Worm (Caenorhabditis elegans) whole organism, L3 larva: ENCODE results near the gene T07D4.2.
A peak's percentile ranks its signal among the peaks of the same experiment; 100 is the strongest.

Experiments used
- R02D3.7 ChIP-seq: fragments of 150-350 bp; optimal IDR thresholded peaks from 2 replicates; lab custom pipeline; 2014; ENCODE audit warnings: missing biosample characterization, missing genetic modification characterization
- ZK546.5 ChIP-seq: sonication (generic microtip); optimal IDR thresholded peaks from 2 replicates; lab custom pipeline; 2017; ENCODE audit warnings: missing biosample characterization, missing genetic modification characterization
- ama-1 ChIP-seq: fragments of 150-350 bp; optimal IDR thresholded peaks from 2 replicates; lab custom pipeline; 2018
- ceh-16 ChIP-seq: sonication (generic microtip); optimal IDR thresholded peaks from 2 replicates; lab custom pipeline; 2017; ENCODE audit warnings: missing biosample characterization, missing genetic modification characterization
- ceh-28 ChIP-seq: fragments of 150-350 bp; optimal IDR thresholded peaks from 2 replicates; lab custom pipeline; 2014; ENCODE audit warnings: missing biosample characterization, missing genetic modification reagents, missing genetic modification characterization
- ceh-82 ChIP-seq: fragments of 150-350 bp; optimal IDR thresholded peaks from 2 replicates; lab custom pipeline; 2014; ENCODE audit warnings: missing biosample characterization, missing genetic modification characterization
- daf-12 ChIP-seq: fragments of 150-350 bp; optimal IDR thresholded peaks from 2 replicates; lab custom pipeline; 2014; ENCODE audit warnings: missing biosample characterization, missing genetic modification reagents, missing genetic modification characterization
- egl-27 ChIP-seq: sonication (generic microtip); optimal IDR thresholded peaks from 4 replicates; lab custom pipeline; 2017; ENCODE audit warnings: missing biosample characterization, missing genetic modification reagents, missing genetic modification characterization
- egl-5 ChIP-seq: fragments of 150-350 bp; optimal IDR thresholded peaks from 2 replicates; lab custom pipeline; 2017; ENCODE audit warnings: missing biosample characterization, missing genetic modification reagents, missing genetic modification characterization, inconsistent platforms
- elt-1 ChIP-seq: fragments of 150-350 bp; optimal IDR thresholded peaks from 2 replicates; lab custom pipeline; 2014; ENCODE audit warnings: missing biosample characterization, missing genetic modification characterization
- elt-2 ChIP-seq: sonication (generic microtip); optimal IDR thresholded peaks from 2 replicates; lab custom pipeline; 2016; ENCODE audit warnings: missing genetic modification reagents, mild to moderate bottlenecking, missing genetic modification characterization, missing compliant biosample characterization
- eor-1 ChIP-seq, 2 experiments: fragments of 150-350 bp; optimal IDR thresholded peaks; 2 replicates each; lab custom pipeline; 2014 to 2018; ENCODE audit warnings: missing biosample characterization in 2 of 2, missing genetic modification characterization in 2 of 2
- fkh-10 ChIP-seq: sonication (generic microtip); optimal IDR thresholded peaks from 2 replicates; lab custom pipeline; 2017; ENCODE audit warnings: missing biosample characterization, missing genetic modification reagents, missing genetic modification characterization
- fkh-2 ChIP-seq: fragments of 150-350 bp; optimal IDR thresholded peaks from 2 replicates; lab custom pipeline; 2014; ENCODE audit warnings: missing biosample characterization, missing genetic modification reagents, missing genetic modification characterization
- hmg-11 ChIP-seq: sonication (generic microtip); optimal IDR thresholded peaks from 2 replicates; lab custom pipeline; 2016; ENCODE audit warnings: missing genetic modification characterization, missing compliant biosample characterization
- jun-1 ChIP-seq: fragments of 150-350 bp; optimal IDR thresholded peaks from 2 replicates; lab custom pipeline; 2014; ENCODE audit warnings: missing biosample characterization, missing genetic modification reagents, missing genetic modification characterization
- lin-39 ChIP-seq: fragments of 150-350 bp; optimal IDR thresholded peaks from 2 replicates; lab custom pipeline; 2018; ENCODE audit warnings: missing biosample characterization, missing genetic modification reagents, missing genetic modification characterization
- lsy-12 ChIP-seq: sonication (generic microtip); optimal IDR thresholded peaks from 2 replicates; lab custom pipeline; 2016; ENCODE audit warnings: mild to moderate bottlenecking, missing genetic modification characterization, missing compliant biosample characterization
- mdl-1 ChIP-seq: fragments of 150-350 bp; optimal IDR thresholded peaks from 2 replicates; lab custom pipeline; 2014; ENCODE audit warnings: missing biosample characterization, missing genetic modification characterization
- mml-1 ChIP-seq: fragments of 150-350 bp; sonication (generic microtip); optimal IDR thresholded peaks from 3 replicates; lab custom pipeline; 2014; ENCODE audit warnings: missing biosample characterization, missing genetic modification characterization
- nfya-1 ChIP-seq: sonication (generic microtip); optimal IDR thresholded peaks from 2 replicates; lab custom pipeline; 2017; ENCODE audit warnings: missing genetic modification characterization, mild to moderate bottlenecking, missing compliant biosample characterization, antibody characterized with exemption, moderate library complexity; ENCODE audit not compliant: insufficient read depth
- nhr-11 ChIP-seq: fragments of 150-350 bp; optimal IDR thresholded peaks from 2 replicates; lab custom pipeline; 2014; ENCODE audit warnings: missing biosample characterization, missing genetic modification characterization
- nhr-12 ChIP-seq: fragments of 150-350 bp; optimal IDR thresholded peaks from 2 replicates; lab custom pipeline; 2014; ENCODE audit warnings: missing biosample characterization, missing genetic modification characterization
- nhr-23 ChIP-seq: fragments of 150-350 bp; optimal IDR thresholded peaks from 2 replicates; lab custom pipeline; 2014; ENCODE audit warnings: missing biosample characterization, missing genetic modification reagents, missing genetic modification characterization
- nhr-237 ChIP-seq: fragments of 150-350 bp; optimal IDR thresholded peaks from 2 replicates; lab custom pipeline; 2014; ENCODE audit warnings: missing biosample characterization, missing genetic modification characterization
- nhr-25 ChIP-seq: sonication (generic microtip); optimal IDR thresholded peaks from 2 replicates; lab custom pipeline; 2017; ENCODE audit warnings: missing biosample characterization, missing genetic modification characterization
- nhr-28 ChIP-seq: fragments of 150-350 bp; optimal IDR thresholded peaks from 2 replicates; lab custom pipeline; 2014; ENCODE audit warnings: missing biosample characterization, missing genetic modification characterization
- nhr-43 ChIP-seq: sonication (generic microtip); optimal IDR thresholded peaks from 2 replicates; lab custom pipeline; 2016; ENCODE audit warnings: mild to moderate bottlenecking, missing genetic modification characterization, missing compliant biosample characterization; ENCODE audit not compliant: poor library complexity, severe bottlenecking
- nhr-77 ChIP-seq: fragments of 150-350 bp; optimal IDR thresholded peaks from 2 replicates; lab custom pipeline; 2014; ENCODE audit warnings: missing biosample characterization, missing genetic modification characterization
- pha-4 ChIP-seq: fragments of 150-350 bp; optimal IDR thresholded peaks from 2 replicates; lab custom pipeline; 2014; ENCODE audit warnings: missing biosample characterization, missing genetic modification reagents, missing genetic modification characterization
- pqm-1 ChIP-seq: fragments of 150-350 bp; optimal IDR thresholded peaks from 2 replicates; lab custom pipeline; 2017; ENCODE audit warnings: missing biosample characterization, missing genetic modification characterization, inconsistent platforms
- sea-2 ChIP-seq: fragments of 150-350 bp; sonication (generic microtip); optimal IDR thresholded peaks from 4 replicates; lab custom pipeline; 2014; ENCODE audit warnings: missing biosample characterization, missing genetic modification reagents, missing genetic modification characterization
- snpc-4 ChIP-seq: fragments of 150-350 bp; optimal IDR thresholded peaks from 2 replicates; lab custom pipeline; 2014; ENCODE audit warnings: missing biosample characterization, missing genetic modification characterization
- tbx-2 ChIP-seq: sonication (generic microtip); optimal IDR thresholded peaks from 2 replicates; lab custom pipeline; 2016; ENCODE audit warnings: mild to moderate bottlenecking, missing genetic modification characterization, missing compliant biosample characterization
- unc-62 ChIP-seq: fragments of 150-350 bp; sonication (generic microtip); optimal IDR thresholded peaks from 4 replicates; lab custom pipeline; 2014; ENCODE audit warnings: missing biosample characterization, missing genetic modification reagents, missing genetic modification characterization
- ztf-11 ChIP-seq: fragments of 150-350 bp; optimal IDR thresholded peaks from 2 replicates; lab custom pipeline; 2014; ENCODE audit warnings: missing biosample characterization, missing genetic modification characterization

T07D4.2 gene

ce11 chrII:8829189-8829588 is 44.6 kb downstream of the T07D4.2 start, which contains the start of gene F46C5.2:
Gene F46C5.2 (minus strand): TSS chrII:8829289.
- TF ChIP-seq nhr-11 (tag; lab: Kevin White, UChicago) (no peak), fkh-10 (GFP tag; lab: Kevin White, UChicago) (no peak), lin-39 (tag; lab: Kevin White, UChicago) (no peak), nhr-23 (no peak), nhr-12 (tag; lab: Kevin White, UChicago) (no peak), snpc-4 (tag; lab: Kevin White, UChicago) (no peak), mml-1 (no peak), ceh-82 (tag; lab: Kevin White, UChicago) (no peak), ceh-16 (tag; lab: Kevin White, UChicago) (no peak), pha-4 (no peak), unc-62 (GFP tag; lab: Kevin White, UChicago) (no peak), nhr-77 (tag; lab: Kevin White, UChicago) (no peak), fkh-2 (tag; lab: Kevin White, UChicago) (no peak), nhr-25 (tag; lab: Kevin White, UChicago) (no peak), pqm-1 (no peak), nhr-237 (no peak), ceh-28 (tag; lab: Kevin White, UChicago) (no peak), daf-12 (tag; lab: Kevin White, UChicago) (no peak), nhr-28 (no peak)

ce11 chrII:8825769-8826168 is 48.0 kb downstream of the T07D4.2 start, which contains the start of gene nas-25:
Gene nas-25 (plus strand): TSS chrII:8826069.
- TF ChIP-seq daf-12 (tag; lab: Kevin White, UChicago) (no peak), R02D3.7 (no peak), unc-62 (GFP tag; lab: Kevin White, UChicago) (no peak), snpc-4 (tag; lab: Kevin White, UChicago) (no peak), pha-4 (no peak), fkh-10 (GFP tag; lab: Kevin White, UChicago) (no peak), ama-1 (lab: Kevin White, UChicago) (no peak), egl-27 (no peak), tbx-2 (tag; lab: Kevin White, UChicago) (no peak), egl-5 (no peak), lsy-12 (tag; lab: Kevin White, UChicago) (no peak), nhr-77 (tag; lab: Kevin White, UChicago) (no peak), nhr-28 (no peak), ceh-28 (tag; lab: Kevin White, UChicago) (no peak), sea-2 (no peak), mml-1 (no peak), jun-1 (tag; lab: Kevin White, UChicago) (no peak), elt-2 (tag; lab: Kevin White, UChicago) (no peak)

ce11 chrII:8822711-8823110 is 51.0 kb downstream of the T07D4.2 start:
- TF ChIP-seq nhr-23 (peak; percentile 77), pqm-1 (peak; percentile 13), elt-1 (no peak), nhr-43 (tag; lab: Kevin White, UChicago) (peak; percentile 99), mdl-1 (tag; lab: Kevin White, UChicago) (peak; percentile 45), eor-1 (tag; optimal IDR thresholded peaks at IDR 0.05; lab: Kevin White, UChicago) (no peak), jun-1 (tag; lab: Kevin White, UChicago) (peak; percentile 38), hmg-11 (tag; lab: Kevin White, UChicago) (no peak), sea-2 (no peak), fkh-10 (GFP tag; lab: Kevin White, UChicago) (no peak), nhr-25 (tag; lab: Kevin White, UChicago) (peak; percentile 63)

- TF ChIP-seq ztf-11 (no peak), nfya-1 (peak; percentile 16), daf-12 (tag; lab: Kevin White, UChicago) (no peak), nhr-77 (tag; lab: Kevin White, UChicago) (no peak), lsy-12 (tag; lab: Kevin White, UChicago) (no peak), nhr-43 (tag; lab: Kevin White, UChicago) (peak; percentile 48), ZK546.5 (tag; lab: Kevin White, UChicago) (no peak), mdl-1 (tag; lab: Kevin White, UChicago) (no peak)
- TF ChIP-seq, all 47 proteins: peak for 2
Measured at ce11 chrII:8821140-8821595, 52.6 kb downstream of the T07D4.2 start, which contains the start of gene F46C5.1. Gene F46C5.1 (minus strand): TSS chrII:8821190.
